Worm (Caenorhabditis elegans): ENCODE results near the gene B0361.4.

DNA sequence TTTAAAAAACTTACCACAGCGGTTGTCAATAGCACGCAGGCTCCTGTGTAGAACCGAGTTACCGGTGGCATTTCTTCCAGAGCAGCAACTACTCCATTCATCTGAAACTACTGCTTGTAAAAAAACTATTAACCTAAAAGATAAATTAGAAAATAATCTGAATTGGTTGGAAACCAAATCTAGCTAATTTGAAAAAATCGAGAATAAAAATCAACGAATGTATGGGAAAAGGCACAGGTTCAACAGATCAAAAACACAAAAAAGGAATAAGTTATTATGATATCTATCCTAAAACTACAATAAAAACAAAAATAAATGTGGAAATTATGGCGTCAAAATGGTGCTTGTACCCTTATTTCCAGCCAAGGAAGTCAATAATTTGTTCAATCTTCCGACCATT, 35.8 kb upstream of the B0361.4 start, which contains the start of gene der-2:
- TF ChIP-seq jun-1 (tag; optimal IDR thresholded peaks at IDR 0.05) (no peak), ZK546.5 (tag; optimal IDR thresholded peaks at IDR 0.05) (no peak), lir-3 (tag; optimal IDR thresholded peaks at IDR 0.05) (no peak), unc-130 (GFP tag; optimal IDR thresholded peaks at IDR 0.05) (no peak), nhr-41 (GFP tag; IDR thresholded peaks at IDR 0.05) (no peak), unc-39 (tag; optimal IDR thresholded peaks at IDR 0.05) (no peak), skn-1 (tag; optimal IDR thresholded peaks at IDR 0.05) (no peak), mep-1 (tag; optimal IDR thresholded peaks at IDR 0.05) (no peak), mdt-29 (GFP tag; IDR thresholded peaks at IDR 0.05) (no peak), nhr-25 (tag; optimal IDR thresholded peaks at IDR 0.05; ENCODE audit: borderline replicate concordance, insufficient read depth) (no peak), F26F4.8 (GFP tag; conservative IDR thresholded peaks at IDR 0.05) (no peak), dmd-8 (GFP tag; IDR thresholded peaks at IDR 0.05) (no peak), ztf-7 (tag; optimal IDR thresholded peaks at IDR 0.05) (no peak)
